Worm (Caenorhabditis elegans) whole organism, L3 larva: ENCODE results near the gene F53A9.3.

Experiments
- R02D3.7 ChIP-seq: fragments of 150-350 bp; optimal IDR thresholded peaks from 2 replicates; lab custom pipeline; 2014; ENCODE audit warnings: missing biosample characterization, missing genetic modification characterization
- ZK546.5 ChIP-seq: sonication (generic microtip); optimal IDR thresholded peaks from 2 replicates; lab custom pipeline; 2017; ENCODE audit warnings: missing biosample characterization, missing genetic modification characterization
- aly-2 ChIP-seq: fragments of 150-350 bp; optimal IDR thresholded peaks from 2 replicates; lab custom pipeline; 2014; ENCODE audit warnings: missing biosample characterization, missing genetic modification characterization
- ama-1 ChIP-seq: fragments of 150-350 bp; optimal IDR thresholded peaks from 2 replicates; lab custom pipeline; 2018
- ceh-16 ChIP-seq: sonication (generic microtip); optimal IDR thresholded peaks from 2 replicates; lab custom pipeline; 2017; ENCODE audit warnings: missing biosample characterization, missing genetic modification characterization
- ceh-28 ChIP-seq: fragments of 150-350 bp; optimal IDR thresholded peaks from 2 replicates; lab custom pipeline; 2014; ENCODE audit warnings: missing biosample characterization, missing genetic modification reagents, missing genetic modification characterization
- ceh-82 ChIP-seq: fragments of 150-350 bp; optimal IDR thresholded peaks from 2 replicates; lab custom pipeline; 2014; ENCODE audit warnings: missing biosample characterization, missing genetic modification characterization
- ceh-9 ChIP-seq: sonication (generic microtip); optimal IDR thresholded peaks from 2 replicates; lab custom pipeline; 2018; ENCODE audit warnings: missing biosample characterization, missing genetic modification characterization
- daf-12 ChIP-seq: fragments of 150-350 bp; optimal IDR thresholded peaks from 2 replicates; lab custom pipeline; 2014; ENCODE audit warnings: missing biosample characterization, missing genetic modification reagents, missing genetic modification characterization
- egl-27 ChIP-seq: sonication (generic microtip); optimal IDR thresholded peaks from 4 replicates; lab custom pipeline; 2017; ENCODE audit warnings: missing biosample characterization, missing genetic modification reagents, missing genetic modification characterization
- egl-5 ChIP-seq: fragments of 150-350 bp; optimal IDR thresholded peaks from 2 replicates; lab custom pipeline; 2017; ENCODE audit warnings: missing biosample characterization, missing genetic modification reagents, missing genetic modification characterization, inconsistent platforms
- elt-2 ChIP-seq: sonication (generic microtip); optimal IDR thresholded peaks from 2 replicates; lab custom pipeline; 2016; ENCODE audit warnings: missing genetic modification reagents, mild to moderate bottlenecking, missing genetic modification characterization, missing compliant biosample characterization
- eor-1 ChIP-seq, 2 experiments: fragments of 150-350 bp; optimal IDR thresholded peaks; 2 replicates each; lab custom pipeline; 2014 to 2018; ENCODE audit warnings: missing biosample characterization in 2 of 2, missing genetic modification characterization in 2 of 2
- fkh-10 ChIP-seq: sonication (generic microtip); optimal IDR thresholded peaks from 2 replicates; lab custom pipeline; 2017; ENCODE audit warnings: missing biosample characterization, missing genetic modification reagents, missing genetic modification characterization
- fos-1 ChIP-seq: fragments of 150-350 bp; optimal IDR thresholded peaks from 2 replicates; lab custom pipeline; 2014; ENCODE audit warnings: missing biosample characterization, missing genetic modification characterization
- hmg-11 ChIP-seq: sonication (generic microtip); optimal IDR thresholded peaks from 2 replicates; lab custom pipeline; 2016; ENCODE audit warnings: missing genetic modification characterization, missing compliant biosample characterization
- jun-1 ChIP-seq: fragments of 150-350 bp; optimal IDR thresholded peaks from 2 replicates; lab custom pipeline; 2014; ENCODE audit warnings: missing biosample characterization, missing genetic modification reagents, missing genetic modification characterization
- lin-15B ChIP-seq: fragments of 150-350 bp; optimal IDR thresholded peaks from 2 replicates; lab custom pipeline; 2014; ENCODE audit warnings: missing biosample characterization, missing genetic modification characterization
- lin-39 ChIP-seq: fragments of 150-350 bp; optimal IDR thresholded peaks from 2 replicates; lab custom pipeline; 2018; ENCODE audit warnings: missing biosample characterization, missing genetic modification reagents, missing genetic modification characterization
- lsy-12 ChIP-seq: sonication (generic microtip); optimal IDR thresholded peaks from 2 replicates; lab custom pipeline; 2016; ENCODE audit warnings: mild to moderate bottlenecking, missing genetic modification characterization, missing compliant biosample characterization
- mdl-1 ChIP-seq: fragments of 150-350 bp; optimal IDR thresholded peaks from 2 replicates; lab custom pipeline; 2014; ENCODE audit warnings: missing biosample characterization, missing genetic modification characterization
- nhr-11 ChIP-seq: fragments of 150-350 bp; optimal IDR thresholded peaks from 2 replicates; lab custom pipeline; 2014; ENCODE audit warnings: missing biosample characterization, missing genetic modification characterization
- nhr-12 ChIP-seq: fragments of 150-350 bp; optimal IDR thresholded peaks from 2 replicates; lab custom pipeline; 2014; ENCODE audit warnings: missing biosample characterization, missing genetic modification characterization
- nhr-23 ChIP-seq: fragments of 150-350 bp; optimal IDR thresholded peaks from 2 replicates; lab custom pipeline; 2014; ENCODE audit warnings: missing biosample characterization, missing genetic modification reagents, missing genetic modification characterization
- nhr-28 ChIP-seq: fragments of 150-350 bp; optimal IDR thresholded peaks from 2 replicates; lab custom pipeline; 2014; ENCODE audit warnings: missing biosample characterization, missing genetic modification characterization
- nhr-43 ChIP-seq: sonication (generic microtip); optimal IDR thresholded peaks from 2 replicates; lab custom pipeline; 2016; ENCODE audit warnings: mild to moderate bottlenecking, missing genetic modification characterization, missing compliant biosample characterization; ENCODE audit not compliant: poor library complexity, severe bottlenecking
- nhr-67 ChIP-seq: fragments of 150-350 bp; optimal IDR thresholded peaks from 2 replicates; lab custom pipeline; 2014; ENCODE audit warnings: missing biosample characterization, missing genetic modification characterization
- nhr-77 ChIP-seq: fragments of 150-350 bp; optimal IDR thresholded peaks from 2 replicates; lab custom pipeline; 2014; ENCODE audit warnings: missing biosample characterization, missing genetic modification characterization
- pha-4 ChIP-seq: fragments of 150-350 bp; optimal IDR thresholded peaks from 2 replicates; lab custom pipeline; 2014; ENCODE audit warnings: missing biosample characterization, missing genetic modification reagents, missing genetic modification characterization
- sea-2 ChIP-seq: fragments of 150-350 bp; sonication (generic microtip); optimal IDR thresholded peaks from 4 replicates; lab custom pipeline; 2014; ENCODE audit warnings: missing biosample characterization, missing genetic modification reagents, missing genetic modification characterization
- skn-1 ChIP-seq: fragments of 150-350 bp; optimal IDR thresholded peaks from 2 replicates; lab custom pipeline; 2014; ENCODE audit warnings: missing biosample characterization, missing genetic modification characterization
- snpc-4 ChIP-seq: fragments of 150-350 bp; optimal IDR thresholded peaks from 2 replicates; lab custom pipeline; 2014; ENCODE audit warnings: missing biosample characterization, missing genetic modification characterization
- tbx-2 ChIP-seq: sonication (generic microtip); optimal IDR thresholded peaks from 2 replicates; lab custom pipeline; 2016; ENCODE audit warnings: mild to moderate bottlenecking, missing genetic modification characterization, missing compliant biosample characterization
- unc-39 ChIP-seq: sonication (generic microtip); optimal IDR thresholded peaks from 4 replicates; lab custom pipeline; 2017; ENCODE audit warnings: missing biosample characterization, missing genetic modification characterization
- unc-62 ChIP-seq: fragments of 150-350 bp; sonication (generic microtip); optimal IDR thresholded peaks from 4 replicates; lab custom pipeline; 2014; ENCODE audit warnings: missing biosample characterization, missing genetic modification reagents, missing genetic modification characterization
- zag-1 ChIP-seq: fragments of 150-350 bp; optimal IDR thresholded peaks from 2 replicates; lab custom pipeline; 2014; ENCODE audit warnings: missing biosample characterization, missing genetic modification characterization
- ztf-11 ChIP-seq: fragments of 150-350 bp; optimal IDR thresholded peaks from 2 replicates; lab custom pipeline; 2014; ENCODE audit warnings: missing biosample characterization, missing genetic modification characterization
- ztf-4 ChIP-seq: fragments of 150-350 bp; optimal IDR thresholded peaks from 2 replicates; lab custom pipeline; 2014; ENCODE audit warnings: missing biosample characterization, missing genetic modification characterization

F53A9.3 gene

DNA sequence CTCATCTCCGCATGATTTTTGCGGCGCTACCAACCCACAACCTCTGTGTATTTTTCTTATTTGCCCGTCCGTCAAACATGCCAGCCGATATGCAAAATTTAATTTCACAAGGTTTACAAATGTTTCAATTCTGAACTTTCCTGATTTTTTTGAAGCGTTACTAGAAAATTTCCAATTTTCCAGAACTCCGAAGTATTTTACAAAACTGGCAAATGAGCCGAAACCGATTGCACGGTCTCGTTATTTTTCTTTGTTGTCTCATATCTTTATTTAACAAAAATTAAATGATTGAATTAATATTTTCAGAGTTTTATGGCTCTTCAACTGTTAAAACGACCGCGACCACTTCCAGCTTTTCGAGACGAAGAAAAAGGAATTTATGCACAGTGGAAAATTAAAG is at the start of gene F53A9.3:
Gene F53A9.3 (plus strand): TSS at position 301 of the 400 bp plus-strand sequence.
- TF ChIP-seq zag-1 (no peak), unc-62 (GFP tag; lab: Kevin White, UChicago) (no peak), tbx-2 (tag; lab: Kevin White, UChicago) (no peak), nhr-67 (no peak), fos-1 (tag; lab: Kevin White, UChicago) (no peak), hmg-11 (tag; lab: Kevin White, UChicago) (no peak), R02D3.7 (tag; lab: Kevin White, UChicago) (no peak), lsy-12 (tag; lab: Kevin White, UChicago) (no peak), egl-5 (tag; lab: Kevin White, UChicago) (no peak), aly-2 (tag; lab: Kevin White, UChicago) (no peak), ztf-4 (tag; lab: Kevin White, UChicago) (no peak), jun-1 (tag; lab: Kevin White, UChicago) (no peak), fkh-10 (GFP tag; lab: Kevin White, UChicago) (no peak), ceh-82 (tag; lab: Kevin White, UChicago) (no peak), skn-1 (tag; lab: Kevin White, UChicago) (no peak), lin-15B (tag; lab: Kevin White, UChicago) (no peak), unc-39 (no peak)

DNA sequence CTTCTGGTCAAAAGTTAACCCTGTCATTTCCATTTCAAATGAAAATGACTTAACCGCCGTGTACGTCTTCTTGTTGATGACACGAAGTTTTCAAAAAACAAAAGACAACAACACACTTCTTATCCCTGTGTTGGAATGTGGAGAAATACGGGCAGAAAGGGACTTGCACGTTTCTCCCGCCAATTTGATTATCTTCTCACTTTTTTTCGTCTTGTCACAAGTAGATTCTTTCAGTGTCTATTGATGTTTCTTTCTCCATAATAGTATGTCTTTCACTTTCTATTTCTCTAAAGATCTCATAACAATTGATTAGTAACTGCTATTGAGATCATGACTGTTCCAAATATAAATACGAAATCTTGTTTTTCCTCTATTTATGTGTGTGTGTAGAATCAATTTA is 48.6 kb upstream of the F53A9.3 start:
- TF ChIP-seq unc-39 (no peak), R02D3.7 (tag; lab: Kevin White, UChicago) (no peak), sea-2 (no peak), ztf-11 (tag; lab: Kevin White, UChicago) (no peak), ceh-9 (tag; lab: Kevin White, UChicago) (no peak), nhr-77 (tag; lab: Kevin White, UChicago) (no peak), nhr-43 (no peak), fkh-10 (GFP tag; lab: Kevin White, UChicago) (peak; percentile 10)

DNA sequence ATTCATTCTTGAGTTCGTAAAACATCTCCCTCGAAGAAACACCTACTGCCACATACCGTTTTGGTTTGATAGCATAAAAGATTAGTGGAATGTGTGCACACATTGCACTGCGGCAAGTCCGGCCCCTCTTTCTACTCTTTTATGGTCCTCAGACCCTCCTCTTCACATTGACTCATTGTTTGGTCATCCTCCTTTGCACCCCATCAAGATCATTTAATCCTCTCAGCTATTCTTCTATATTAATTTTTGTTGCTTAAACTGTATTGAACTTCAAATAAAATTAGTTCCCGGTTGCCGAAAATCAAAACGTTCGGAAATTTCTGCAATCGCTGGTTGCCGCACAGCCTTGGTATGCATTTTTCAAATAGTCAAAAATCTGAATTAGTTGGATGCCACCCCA is 47.8 kb upstream of the F53A9.3 start, which contains the start of gene rig-1:
Gene rig-1 (plus strand): TSS at position 301 of the 400 bp plus-strand sequence.
- TF ChIP-seq unc-62 (GFP tag; lab: Kevin White, UChicago): no peak
- TF ChIP-seq ama-1 (lab: Kevin White, UChicago): no peak
- TF ChIP-seq jun-1 (tag; lab: Kevin White, UChicago): no peak
- no peak for TF ChIP-seq nhr-23 (tag; lab: Kevin White, UChicago)
- TF ChIP-seq mdl-1 (tag; lab: Kevin White, UChicago): no peak
- no peak for TF ChIP-seq lin-39 (tag; lab: Kevin White, UChicago)
- TF ChIP-seq lin-15B (tag; lab: Kevin White, UChicago): no peak

DNA sequence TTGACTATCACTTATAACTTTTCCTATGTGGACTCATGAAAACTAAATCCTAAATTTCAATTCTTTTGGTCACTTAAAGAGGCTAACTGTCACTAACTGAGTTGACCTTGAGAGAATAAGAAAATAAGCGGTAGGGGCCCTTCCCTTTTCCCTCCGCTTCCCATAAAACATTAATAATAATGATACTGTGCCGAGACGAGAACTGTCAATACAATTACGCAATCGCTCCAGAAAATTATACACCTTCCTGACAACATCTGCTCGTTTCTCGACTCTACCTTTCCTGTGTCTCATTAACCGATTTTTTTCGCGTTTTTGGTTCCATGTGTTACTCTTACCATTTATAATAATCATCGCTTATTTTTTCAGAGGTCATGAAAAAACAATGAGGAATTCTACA is 47.2 kb upstream of the F53A9.3 start:
- TF ChIP-seq hmg-11 (tag; lab: Kevin White, UChicago) (no peak), ZK546.5 (tag; lab: Kevin White, UChicago) (no peak), snpc-4 (tag; lab: Kevin White, UChicago) (no peak), nhr-28 (tag; lab: Kevin White, UChicago) (no peak), unc-39 (no peak), nhr-11 (tag; lab: Kevin White, UChicago) (no peak), daf-12 (tag; lab: Kevin White, UChicago) (no peak), elt-2 (tag; lab: Kevin White, UChicago) (no peak), tbx-2 (tag; lab: Kevin White, UChicago) (no peak), fos-1 (tag; lab: Kevin White, UChicago) (no peak), nhr-77 (tag; lab: Kevin White, UChicago) (no peak), zag-1 (no peak), fkh-10 (GFP tag; lab: Kevin White, UChicago) (no peak), lin-15B (tag; lab: Kevin White, UChicago) (no peak), nhr-43 (no peak), pha-4 (no peak), lsy-12 (tag; lab: Kevin White, UChicago) (no peak), nhr-12 (tag; lab: Kevin White, UChicago) (no peak), lin-39 (tag; lab: Kevin White, UChicago) (no peak), unc-62 (GFP tag; lab: Kevin White, UChicago) (no peak)

DNA sequence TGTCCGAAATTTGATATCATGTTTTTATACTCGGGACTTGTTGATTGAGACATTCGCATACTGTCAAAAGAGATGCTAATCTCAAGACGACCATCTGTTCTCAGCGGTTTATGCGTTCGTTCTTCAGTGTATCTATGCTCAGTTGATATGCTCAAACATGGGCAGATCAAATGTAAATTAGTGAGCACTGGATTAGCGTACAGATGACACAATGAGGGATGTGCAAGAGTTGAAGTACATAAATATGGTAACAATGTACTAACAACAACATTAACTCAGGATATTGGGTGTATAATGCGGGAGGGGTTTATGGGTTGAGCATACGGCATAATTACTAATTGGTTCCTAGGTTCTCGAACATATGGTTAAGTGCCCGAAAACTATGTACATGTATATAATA is 45.7 kb upstream of the F53A9.3 start:
- TF ChIP-seq nhr-12 (tag; lab: Kevin White, UChicago): no peak
- TF ChIP-seq ceh-16 (tag; lab: Kevin White, UChicago): no peak
- no peak for TF ChIP-seq jun-1 (tag; lab: Kevin White, UChicago)
- no peak for TF ChIP-seq nhr-77 (tag; lab: Kevin White, UChicago)
- TF ChIP-seq eor-1 (tag; optimal IDR thresholded peaks at IDR 0.05; lab: Kevin White, UChicago): no peak
- TF ChIP-seq ceh-28 (tag; lab: Kevin White, UChicago): no peak
- no peak for TF ChIP-seq nhr-28 (tag; lab: Kevin White, UChicago)
- no peak for TF ChIP-seq egl-27 (tag; lab: Kevin White, UChicago)
- TF ChIP-seq skn-1 (tag; lab: Kevin White, UChicago): no peak
- TF ChIP-seq lin-15B (tag; lab: Kevin White, UChicago): no peak
- TF ChIP-seq, all 47 proteins: peak for 0
